Worm (Caenorhabditis elegans): ENCODE results near the gene ddx-17.

DNA sequence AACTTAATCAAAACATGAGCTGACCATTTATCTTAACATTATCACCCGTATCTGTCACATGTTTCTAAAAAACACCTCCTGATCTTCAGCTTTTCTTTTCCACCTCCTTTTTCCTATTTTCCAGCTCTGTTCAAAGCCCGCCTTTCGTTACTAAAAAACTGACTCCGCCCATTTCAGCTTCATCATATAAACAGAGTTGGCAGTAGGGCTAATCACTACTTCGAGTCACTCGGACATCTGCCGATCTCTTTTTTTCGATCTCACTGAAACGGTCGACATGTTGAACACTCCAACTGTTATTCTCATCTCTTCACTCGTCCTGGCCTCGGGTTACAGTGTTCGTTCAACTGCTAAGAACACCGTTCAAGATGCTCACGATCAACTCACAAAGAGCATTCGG lies 19.4 kb downstream of the ddx-17 start, which contains the start of gene droe-4:
- no peak for TF ChIP-seq cog-1 (tag; optimal IDR thresholded peaks at IDR 0.05)
- no peak for TF ChIP-seq flt-1 (GFP tag; IDR thresholded peaks at IDR 0.05)
- no peak for TF ChIP-seq ref-1 (GFP tag; conservative IDR thresholded peaks at IDR 0.05)
- TF ChIP-seq med-1 (GFP tag; optimal IDR thresholded peaks at IDR 0.05; ENCODE audit: insufficient read depth), result no peak
- TF ChIP-seq klf-2 (GFP tag; conservative IDR thresholded peaks at IDR 0.05), result no peak
- no peak for TF ChIP-seq tab-1 (GFP tag; IDR thresholded peaks at IDR 0.05)
